Worm (Caenorhabditis elegans) whole organism, L1 larva: ENCODE measurements around the gene D1086.11.

ENCODE experiments used
- C16A3.4 ChIP-seq: fragments of 150-350 bp; optimal IDR thresholded peaks from 2 replicates; lab custom pipeline; 2014; ENCODE audit warnings: missing biosample characterization, missing genetic modification characterization
- Y116A8C.19 ChIP-seq: sonication (generic microtip); optimal IDR thresholded peaks from 2 replicates; lab custom pipeline; 2016; ENCODE audit warnings: missing compliant biosample characterization, missing genetic modification characterization, borderline replicate concordance
- aha-1 ChIP-seq: fragments of 150-350 bp; optimal IDR thresholded peaks from 2 replicates; lab custom pipeline; 2014; ENCODE audit warnings: missing biosample characterization, missing genetic modification characterization
- ceh-88 ChIP-seq: fragments of 200-800 bp; sonication (Bioruptor generic); IDR thresholded peaks from 2 replicates; pipeline ENCODE4 v1.3.6; 2022; ENCODE audit warnings: missing genetic modification characterization, missing compliant biosample characterization
- dpl-1 ChIP-seq, 3 experiments: fragments of 150-350 bp in 2 of 3; sonication (generic microtip) in 1 of 3; optimal IDR thresholded peaks; 2 replicates each; lab custom pipeline; 2014 to 2017; ENCODE audit warnings: missing biosample characterization in 3 of 3, missing genetic modification characterization in 3 of 3, missing genetic modification reagents in 3 of 3
- dsc-1 ChIP-seq: sonication (generic microtip); optimal IDR thresholded peaks from 2 replicates; lab custom pipeline; 2016; ENCODE audit warnings: mild to moderate bottlenecking, missing genetic modification characterization, missing compliant biosample characterization
- egl-27 ChIP-seq, 2 experiments: fragments of 150-350 bp in 1 of 2; sonication (generic microtip); optimal IDR thresholded peaks; 3 replicates each; lab custom pipeline; 2017 to 2018; ENCODE audit warnings: missing biosample characterization in 2 of 2, missing genetic modification characterization in 2 of 2, missing genetic modification reagents in 2 of 2
- elt-2 ChIP-seq: sonication (generic microtip); optimal IDR thresholded peaks from 2 replicates; lab custom pipeline; 2016; ENCODE audit warnings: missing genetic modification characterization, mild to moderate bottlenecking, inconsistent platforms, missing compliant biosample characterization, missing genetic modification reagents
- ets-5 ChIP-seq: fragments of 200-800 bp; sonication (Bioruptor generic); IDR thresholded peaks from 2 replicates; pipeline ENCODE4 v1.3.6; 2022; ENCODE audit warnings: missing genetic modification characterization, missing compliant biosample characterization
- fkh-10 ChIP-seq: sonication (generic microtip); optimal IDR thresholded peaks from 2 replicates; lab custom pipeline; 2017; ENCODE audit warnings: missing biosample characterization, missing genetic modification reagents, missing genetic modification characterization
- fkh-8 ChIP-seq: sonication (generic microtip); optimal IDR thresholded peaks from 2 replicates; lab custom pipeline; 2016; ENCODE audit warnings: mild to moderate bottlenecking, missing genetic modification characterization, missing compliant biosample characterization
- grh-1 ChIP-seq: fragments of 200-800 bp; sonication (Bioruptor generic); IDR thresholded peaks from 2 replicates; pipeline ENCODE4 v1.3.6; 2022; ENCODE audit warnings: missing genetic modification reagents, missing genetic modification characterization, missing compliant biosample characterization
- hlh-17 ChIP-seq: fragments of 200-800 bp; sonication (Bioruptor generic); optimal IDR thresholded peaks from 2 replicates; lab custom pipeline; 2018; ENCODE audit warnings: missing genetic modification characterization, mild to moderate bottlenecking, missing compliant biosample characterization, moderate library complexity, borderline replicate concordance
- hpl-2 ChIP-seq: fragments of 150-350 bp; optimal IDR thresholded peaks from 2 replicates; lab custom pipeline; 2014; ENCODE audit warnings: missing biosample characterization, missing genetic modification reagents, missing genetic modification characterization
- isw-1 ChIP-seq: fragments of 200-800 bp; sonication (Bioruptor generic); IDR thresholded peaks from 2 replicates; pipeline ENCODE4 v1.3.6; 2022; ENCODE audit warnings: missing genetic modification characterization, missing compliant biosample characterization
- lin-14 ChIP-seq: fragments of 200-800 bp; sonication (Bioruptor generic); optimal IDR thresholded peaks from 2 replicates; lab custom pipeline; 2018; ENCODE audit warnings: mild to moderate bottlenecking, missing genetic modification characterization, moderate library complexity, missing compliant biosample characterization
- lin-15B ChIP-seq: fragments of 150-350 bp; sonication (generic microtip); optimal IDR thresholded peaks from 3 replicates; lab custom pipeline; 2014; ENCODE audit warnings: missing biosample characterization, missing genetic modification characterization
- lin-35 ChIP-seq, 2 experiments: fragments of 150-350 bp; optimal IDR thresholded peaks; 2 replicates each; lab custom pipeline; 2014; ENCODE audit warnings: missing biosample characterization in 2 of 2, missing genetic modification characterization in 2 of 2, missing genetic modification reagents in 2 of 2
- lin-39 ChIP-seq: fragments of 150-350 bp; optimal IDR thresholded peaks from 2 replicates; lab custom pipeline; 2014; ENCODE audit warnings: missing biosample characterization, missing genetic modification reagents, missing genetic modification characterization
- lir-3 ChIP-seq: sonication (generic microtip); optimal IDR thresholded peaks from 2 replicates; lab custom pipeline; 2016; ENCODE audit warnings: mild to moderate bottlenecking, missing genetic modification characterization, moderate library complexity, missing compliant biosample characterization; ENCODE audit not compliant: poor library complexity
- mab-9 ChIP-seq: fragments of 200-800 bp; sonication (Bioruptor generic); IDR thresholded peaks from 2 replicates; pipeline ENCODE4 v1.3.6; 2022; ENCODE audit warnings: missing genetic modification reagents, missing genetic modification characterization, missing compliant biosample characterization
- nhr-11 ChIP-seq: fragments of 150-350 bp; optimal IDR thresholded peaks from 2 replicates; lab custom pipeline; 2014; ENCODE audit warnings: missing biosample characterization, missing genetic modification characterization
- nhr-19 ChIP-seq: fragments of 200-800 bp; sonication (Bioruptor generic); conservative IDR thresholded peaks from 2 replicates; pipeline ENCODE4 v1.3.6; 2022; ENCODE audit warnings: missing genetic modification characterization, missing compliant biosample characterization
- nhr-20 ChIP-seq: sonication (generic microtip); optimal IDR thresholded peaks from 2 replicates; lab custom pipeline; 2016; ENCODE audit warnings: mild to moderate bottlenecking, missing genetic modification characterization, missing compliant biosample characterization
- nhr-47 ChIP-seq: sonication (generic microtip); optimal IDR thresholded peaks from 2 replicates; lab custom pipeline; 2016; ENCODE audit warnings: mild to moderate bottlenecking, missing genetic modification characterization, moderate library complexity, missing compliant biosample characterization
- nhr-71 ChIP-seq: sonication (generic microtip); optimal IDR thresholded peaks from 2 replicates; lab custom pipeline; 2016; ENCODE audit warnings: mild to moderate bottlenecking, missing genetic modification characterization, moderate library complexity, missing compliant biosample characterization
- nhr-76 ChIP-seq: sonication (generic microtip); optimal IDR thresholded peaks from 2 replicates; lab custom pipeline; 2017; ENCODE audit warnings: missing biosample characterization, missing genetic modification characterization
- nhr-77 ChIP-seq: fragments of 150-350 bp; optimal IDR thresholded peaks from 2 replicates; lab custom pipeline; 2014; ENCODE audit warnings: missing biosample characterization, missing genetic modification characterization
- nhr-84 ChIP-seq: sonication (generic microtip); optimal IDR thresholded peaks from 2 replicates; lab custom pipeline; 2017; ENCODE audit warnings: missing biosample characterization, missing genetic modification characterization
- nhr-85 ChIP-seq: sonication (generic microtip); peaks from one replicate; lab custom pipeline; 2016; ENCODE audit warnings: missing genetic modification characterization, inconsistent platforms, missing compliant biosample characterization
- nhr-90 ChIP-seq: sonication (generic microtip); optimal IDR thresholded peaks from 2 replicates; lab custom pipeline; 2016; ENCODE audit warnings: mild to moderate bottlenecking, missing genetic modification characterization, missing compliant biosample characterization; ENCODE audit not compliant: poor library complexity
- pax-3 ChIP-seq: fragments of 200-800 bp; sonication (Bioruptor generic); optimal IDR thresholded peaks from 2 replicates; lab custom pipeline; 2018; ENCODE audit warnings: mild to moderate bottlenecking, missing genetic modification characterization, moderate library complexity, missing compliant biosample characterization
- rnt-1 ChIP-seq: sonication (generic microtip); optimal IDR thresholded peaks from 2 replicates; lab custom pipeline; 2016; ENCODE audit warnings: mild to moderate bottlenecking, missing genetic modification characterization, moderate library complexity, missing compliant biosample characterization
- skn-1 ChIP-seq: fragments of 150-350 bp; optimal IDR thresholded peaks from 2 replicates; lab custom pipeline; 2014; ENCODE audit warnings: missing biosample characterization, missing genetic modification characterization
- snpc-4 ChIP-seq: fragments of 150-350 bp; optimal IDR thresholded peaks from 2 replicates; lab custom pipeline; 2014; ENCODE audit warnings: missing biosample characterization, missing genetic modification characterization
- snu-23 ChIP-seq: sonication (generic microtip); optimal IDR thresholded peaks from 2 replicates; lab custom pipeline; 2016; ENCODE audit warnings: missing genetic modification characterization, missing compliant biosample characterization
- sox-4 ChIP-seq: sonication (generic microtip); optimal IDR thresholded peaks from 2 replicates; lab custom pipeline; 2016; ENCODE audit warnings: missing genetic modification characterization, missing compliant biosample characterization
- sptf-1 ChIP-seq: fragments of 150-350 bp; optimal IDR thresholded peaks from 2 replicates; lab custom pipeline; 2014; ENCODE audit warnings: missing biosample characterization, missing genetic modification characterization
- sup-37 ChIP-seq: fragments of 200-800 bp; sonication (Bioruptor generic); optimal IDR thresholded peaks from 2 replicates; lab custom pipeline; 2018; ENCODE audit warnings: mild to moderate bottlenecking, missing genetic modification characterization, missing compliant biosample characterization
- swsn-7 ChIP-seq: sonication (generic microtip); optimal IDR thresholded peaks from 2 replicates; lab custom pipeline; 2016; ENCODE audit warnings: missing genetic modification characterization, missing compliant biosample characterization
- tbx-2 ChIP-seq: sonication (generic microtip); optimal IDR thresholded peaks from 2 replicates; lab custom pipeline; 2016; ENCODE audit warnings: missing genetic modification characterization, missing compliant biosample characterization
- tlp-1 ChIP-seq: fragments of 150-350 bp; optimal IDR thresholded peaks from 2 replicates; lab custom pipeline; 2014; ENCODE audit warnings: missing biosample characterization, missing genetic modification characterization
- unc-130 ChIP-seq: fragments of 150-350 bp; optimal IDR thresholded peaks from 2 replicates; lab custom pipeline; 2017; ENCODE audit warnings: missing biosample characterization, missing genetic modification characterization, inconsistent platforms
- unc-30 ChIP-seq: sonication (generic microtip); optimal IDR thresholded peaks from 2 replicates; lab custom pipeline; 2017; ENCODE audit warnings: missing biosample characterization, missing genetic modification characterization
- unc-98 ChIP-seq: fragments of 200-800 bp; sonication (Bioruptor generic); IDR thresholded peaks from 2 replicates; pipeline ENCODE4 v1.3.6; 2022; ENCODE audit warnings: missing genetic modification characterization, missing compliant biosample characterization
- xbp-1 ChIP-seq: sonication (generic microtip); optimal IDR thresholded peaks from 2 replicates; lab custom pipeline; 2016; ENCODE audit warnings: missing genetic modification characterization, missing compliant biosample characterization
- ztf-11 ChIP-seq, 2 experiments: sonication (generic microtip); optimal IDR thresholded peaks; 2 replicates each; lab custom pipeline; 2016 to 2017; ENCODE audit warnings: missing genetic modification characterization in 2 of 2, missing biosample characterization in 1 of 2, missing compliant biosample characterization in 1 of 2
- ztf-4 ChIP-seq: fragments of 150-350 bp; optimal IDR thresholded peaks from 2 replicates; lab custom pipeline; 2014; ENCODE audit warnings: missing biosample characterization, missing genetic modification characterization

D1086.11 gene

ce11 chrV:14028256-14028743, 46.0 kb upstream of the D1086.11 start (continued):
- TF ChIP-seq nhr-47 (peak; percentile 80), nhr-76 (tag; lab: Kevin White, UChicago) (no peak), pax-3 (tag; lab: Kevin White, UChicago) (peak; percentile 52), elt-2 (peak; percentile 84), mab-9 (GFP tag; lab: Robert Waterston, UW) (no peak), lin-15B (no peak), hpl-2 (peak; percentile 38), tlp-1 (no peak), hlh-17 (GFP tag; lab: Kevin White, UChicago) (no peak), nhr-77 (tag; lab: Kevin White, UChicago) (no peak), sup-37 (GFP tag; lab: Kevin White, UChicago) (peak; percentile 9), unc-130 (no peak), fkh-10 (no peak), ceh-88 (0 out of 2 replicates have a peak, but pooled peaks have one; percentile 35), dpl-1 (GFP tag; optimal IDR thresholded peaks at IDR 0.05; lab: Kevin White, UChicago) (no peak), lin-14 (no peak), lin-35 (GFP tag; optimal IDR thresholded peaks at IDR 0.05; lab: Kevin White, UChicago) (peak in 1 of 2 experiments; percentile 36), nhr-11 (no peak), Y116A8C.19 (tag; lab: Kevin White, UChicago) (no peak), snpc-4 (tag; lab: Kevin White, UChicago) (peak; percentile 97), isw-1 (GFP tag; lab: Robert Waterston, UW) (peak; percentile 22; the same call in 1 of the 2 replicates), unc-30 (tag; lab: Kevin White, UChicago) (no peak), snu-23 (GFP tag; lab: Kevin White, UChicago) (peak; percentile 59), skn-1 (tag; lab: Kevin White, UChicago) (no peak), ets-5 (GFP tag; lab: Robert Waterston, UW) (0 out of 2 replicates have a peak, but pooled peaks have one; percentile 44), ztf-11 (tag; optimal IDR thresholded peaks at IDR 0.05; lab: Kevin White, UChicago) (peak in 1 of 2 experiments; percentile 57), nhr-84 (no peak), lin-39 (tag; lab: Kevin White, UChicago) (peak; percentile 53), sptf-1 (no peak), nhr-20 (peak; percentile 69), sox-4 (tag; lab: Kevin White, UChicago) (no peak)

- TF ChIP-seq lir-3 (tag; lab: Kevin White, UChicago) (no peak), elt-2 (no peak), tlp-1 (no peak), egl-27 (tag; optimal IDR thresholded peaks at IDR 0.05; lab: Kevin White, UChicago) (no peak), hpl-2 (no peak), lin-35 (GFP tag; optimal IDR thresholded peaks at IDR 0.05; lab: Kevin White, UChicago) (no peak), unc-98 (GFP tag; lab: Robert Waterston, UW) (no peak), ztf-4 (tag; lab: Kevin White, UChicago) (no peak), C16A3.4 (no peak), aha-1 (tag; lab: Kevin White, UChicago) (no peak)
- TF ChIP-seq, all 84 proteins: peak for 0
These were observed 40.6 kb upstream of the D1086.11 start, which contains the start of gene ins-10 for ce11 chrV:14033649-14034048. Gene ins-10, plus strand, starts transcription at chrV:14033949.

ce11 chrV:14038328-14039084, 35.8 kb upstream of the D1086.11 start, which contains the start of gene vps-39:
Gene vps-39, minus strand, starts transcription at chrV:14038378.
- TF ChIP-seq dpl-1 (GFP tag; optimal IDR thresholded peaks at IDR 0.05; lab: Kevin White, UChicago) (peak; percentile 38 to 58 (median 39)), dsc-1 (tag; lab: Kevin White, UChicago) (peak; percentile 31), unc-98 (GFP tag; lab: Robert Waterston, UW) (peak; percentile 68), pax-3 (tag; lab: Kevin White, UChicago) (peak; percentile 65), rnt-1 (tag; lab: Kevin White, UChicago) (peak; percentile 73), nhr-20 (peak; percentile 37), grh-1 (peak; percentile 96), nhr-19 (peak; percentile 97), swsn-7 (peak; percentile 44), nhr-71 (tag; lab: Kevin White, UChicago) (peak; percentile 72), nhr-90 (tag; lab: Kevin White, UChicago) (peak; percentile 29), tbx-2 (tag; lab: Kevin White, UChicago) (peak; percentile 35), mab-9 (GFP tag; lab: Robert Waterston, UW) (peak; percentile 91), xbp-1 (peak; percentile 31), nhr-85 (tag; lab: Kevin White, UChicago) (peak; percentile 79), nhr-47 (peak; percentile 71), fkh-8 (tag; lab: Kevin White, UChicago) (peak; percentile 16), ceh-88 (peak; percentile 95), ztf-11 (tag; optimal IDR thresholded peaks at IDR 0.05; lab: Kevin White, UChicago) (peak in 1 of 2 experiments; percentile 3)
